Worm (Caenorhabditis elegans) whole organism, mixed stage, embryonic: ENCODE data around the gene C25A8.2.

Source experiments
- M03D4.4 ChIP-seq: sonication (generic microtip); optimal IDR thresholded peaks from 2 replicates; lab custom pipeline; 2017; ENCODE audit warnings: mild to moderate bottlenecking, missing genetic modification characterization, missing compliant biosample characterization
- blmp-1 ChIP-seq: fragments of 150-350 bp; optimal IDR thresholded peaks from 2 replicates; lab custom pipeline; 2014; ENCODE audit warnings: missing biosample characterization, missing genetic modification characterization
- ceh-39 ChIP-seq: fragments of 150-350 bp; optimal IDR thresholded peaks from 2 replicates; lab custom pipeline; 2014; ENCODE audit warnings: missing biosample characterization, missing genetic modification characterization
- ceh-43 ChIP-seq: fragments of 200-800 bp; sonication (Bioruptor generic); optimal IDR thresholded peaks from 2 replicates; lab custom pipeline; 2018; ENCODE audit warnings: mild to moderate bottlenecking, missing genetic modification characterization, moderate library complexity, missing compliant biosample characterization
- ceh-83 ChIP-seq: fragments of 200-800 bp; sonication (Bioruptor generic); optimal IDR thresholded peaks from 2 replicates; lab custom pipeline; 2018; ENCODE audit warnings: mild to moderate bottlenecking, missing genetic modification characterization, missing compliant biosample characterization
- cnd-1 ChIP-seq: fragments of 200-800 bp; sonication (Bioruptor generic); optimal IDR thresholded peaks from 2 replicates; lab custom pipeline; 2018; ENCODE audit warnings: mild to moderate bottlenecking, missing genetic modification characterization, missing compliant biosample characterization
- elt-1 ChIP-seq: sonication (generic microtip); optimal IDR thresholded peaks from 2 replicates; lab custom pipeline; 2017; ENCODE audit warnings: missing genetic modification characterization, mild to moderate bottlenecking, missing compliant biosample characterization, antibody characterized with exemption, moderate library complexity, borderline replicate concordance; ENCODE audit not compliant: insufficient read depth
- elt-3 ChIP-seq: fragments of 150-350 bp; optimal IDR thresholded peaks from 2 replicates; lab custom pipeline; 2014; ENCODE audit warnings: missing biosample characterization, missing genetic modification characterization
- ham-2 ChIP-seq: fragments of 200-800 bp; sonication (Bioruptor generic); optimal IDR thresholded peaks from 2 replicates; lab custom pipeline; 2018; ENCODE audit warnings: mild to moderate bottlenecking, missing genetic modification characterization, missing compliant biosample characterization
- hlh-1 ChIP-seq: fragments of 150-350 bp; optimal IDR thresholded peaks from 2 replicates; lab custom pipeline; 2014; ENCODE audit warnings: missing biosample characterization, missing genetic modification reagents, missing genetic modification characterization
- lin-13 ChIP-seq: fragments of 150-350 bp; optimal IDR thresholded peaks from 2 replicates; lab custom pipeline; 2014; ENCODE audit warnings: missing biosample characterization, missing genetic modification characterization
- lin-32 ChIP-seq: fragments of 200-800 bp; sonication (Bioruptor generic); optimal IDR thresholded peaks from 2 replicates; lab custom pipeline; 2018; ENCODE audit warnings: mild to moderate bottlenecking, missing genetic modification characterization, missing compliant biosample characterization
- mab-5 ChIP-seq: fragments of 150-350 bp; optimal IDR thresholded peaks from 2 replicates; lab custom pipeline; 2014; ENCODE audit warnings: missing biosample characterization, missing genetic modification characterization
- mls-2 ChIP-seq: sonication (generic microtip); optimal IDR thresholded peaks from 2 replicates; lab custom pipeline; 2016; ENCODE audit warnings: mild to moderate bottlenecking, missing genetic modification characterization, moderate library complexity, missing compliant biosample characterization
- nhr-12 ChIP-seq: fragments of 150-350 bp; optimal IDR thresholded peaks from 2 replicates; lab custom pipeline; 2014; ENCODE audit warnings: missing biosample characterization, missing genetic modification characterization
- nhr-2 ChIP-seq: fragments of 150-350 bp; optimal IDR thresholded peaks from 2 replicates; lab custom pipeline; 2014; ENCODE audit warnings: missing biosample characterization, missing genetic modification characterization
- nhr-237 ChIP-seq: fragments of 150-350 bp; optimal IDR thresholded peaks from 2 replicates; lab custom pipeline; 2014; ENCODE audit warnings: missing biosample characterization, missing genetic modification characterization
- nhr-28 ChIP-seq: fragments of 150-350 bp; optimal IDR thresholded peaks from 2 replicates; lab custom pipeline; 2014; ENCODE audit warnings: missing biosample characterization, missing genetic modification characterization
- pha-4 ChIP-seq: fragments of 150-350 bp; optimal IDR thresholded peaks from 2 replicates; lab custom pipeline; 2018; ENCODE audit warnings: missing biosample characterization, missing genetic modification reagents, missing genetic modification characterization
- sem-2 ChIP-seq: fragments of 200-800 bp; sonication (Bioruptor generic); optimal IDR thresholded peaks from 2 replicates; lab custom pipeline; 2018; ENCODE audit warnings: mild to moderate bottlenecking, missing genetic modification characterization, missing compliant biosample characterization
- snpc-4 ChIP-seq: fragments of 150-350 bp; optimal IDR thresholded peaks from 2 replicates; lab custom pipeline; 2014; ENCODE audit warnings: missing biosample characterization, missing genetic modification characterization
- sptf-1 ChIP-seq: sonication (generic microtip); optimal IDR thresholded peaks from 2 replicates; lab custom pipeline; 2017; ENCODE audit warnings: mild to moderate bottlenecking, missing genetic modification characterization, moderate library complexity, missing compliant biosample characterization
- tbx-8 ChIP-seq: fragments of 200-800 bp; sonication (Bioruptor generic); optimal IDR thresholded peaks from 2 replicates; lab custom pipeline; 2018; ENCODE audit warnings: mild to moderate bottlenecking, missing genetic modification characterization, moderate library complexity, missing compliant biosample characterization
- unc-120 ChIP-seq: sonication (generic microtip); optimal IDR thresholded peaks from 2 replicates; lab custom pipeline; 2017; ENCODE audit warnings: missing genetic modification characterization, missing compliant biosample characterization; ENCODE audit not compliant: poor library complexity, severe bottlenecking
- unc-39 ChIP-seq: fragments of 150-350 bp; optimal IDR thresholded peaks from 2 replicates; lab custom pipeline; 2014; ENCODE audit warnings: missing biosample characterization, missing genetic modification characterization
- unc-62 ChIP-seq: fragments of 150-350 bp; optimal IDR thresholded peaks from 2 replicates; lab custom pipeline; 2014; ENCODE audit warnings: missing biosample characterization, missing genetic modification reagents, missing genetic modification characterization
- zip-8 ChIP-seq: fragments of 150-350 bp; optimal IDR thresholded peaks from 2 replicates; lab custom pipeline; 2014; ENCODE audit warnings: missing biosample characterization, missing genetic modification characterization
- ztf-11 ChIP-seq: fragments of 150-350 bp; optimal IDR thresholded peaks from 2 replicates; lab custom pipeline; 2014; ENCODE audit warnings: missing biosample characterization, missing genetic modification characterization

C25A8.2 gene

ce11 chrIV:7045362-7045936, 35.8 kb downstream of the C25A8.2 start:
- no peak for TF ChIP-seq nhr-237
- TF ChIP-seq elt-1 (tag; lab: Kevin White, UChicago): no peak
- no peak for TF ChIP-seq sem-2
- TF ChIP-seq mls-2: no peak
- no peak for TF ChIP-seq nhr-12 (tag; lab: Kevin White, UChicago)
- no peak for TF ChIP-seq tbx-8 (GFP tag; lab: Kevin White, UChicago)
- no peak for TF ChIP-seq lin-13 (tag; lab: Kevin White, UChicago)
- no peak for TF ChIP-seq pha-4 (tag; lab: Kevin White, UChicago)
- no peak for TF ChIP-seq zip-8 (tag; lab: Kevin White, UChicago)
- no peak for TF ChIP-seq unc-62 (GFP tag; lab: Kevin White, UChicago)
- TF ChIP-seq cnd-1 (tag; lab: Kevin White, UChicago): no peak
- TF ChIP-seq ceh-43: no peak
- no peak for TF ChIP-seq hlh-1 (tag; lab: Kevin White, UChicago)
- TF ChIP-seq nhr-28: no peak
- TF ChIP-seq unc-39 (tag; lab: Kevin White, UChicago): no peak
- TF ChIP-seq ceh-39 (tag; lab: Kevin White, UChicago): no peak
- TF ChIP-seq blmp-1: no peak
- no peak for TF ChIP-seq nhr-2 (tag; lab: Kevin White, UChicago)
- TF ChIP-seq ceh-83 (GFP tag; lab: Kevin White, UChicago): no peak
- no peak for TF ChIP-seq ztf-11

ce11 chrIV:7046641-7047361, 37.2 kb downstream of the C25A8.2 start:
- TF ChIP-seq unc-39 (tag; lab: Kevin White, UChicago): no peak
- no peak for TF ChIP-seq mab-5 (tag; lab: Kevin White, UChicago)
- TF ChIP-seq hlh-1 (tag; lab: Kevin White, UChicago): no peak
- TF ChIP-seq nhr-12 (tag; lab: Kevin White, UChicago): no peak
- no peak for TF ChIP-seq mls-2
- TF ChIP-seq ham-2 (GFP tag; lab: Kevin White, UChicago): no peak

ce11 chrIV:7047762-7048178, 38.1 kb downstream of the C25A8.2 start:
- no peak for TF ChIP-seq ham-2 (GFP tag; lab: Kevin White, UChicago)
- TF ChIP-seq elt-3 (tag; lab: Kevin White, UChicago): peak; percentile 69
- TF ChIP-seq unc-120 (tag; lab: Kevin White, UChicago): peak; percentile 1
- TF ChIP-seq ceh-83 (GFP tag; lab: Kevin White, UChicago): no peak
- peak; percentile 16 for TF ChIP-seq unc-62 (GFP tag; lab: Kevin White, UChicago)

- TF ChIP-seq pha-4 (tag; lab: Kevin White, UChicago) (no peak), M03D4.4 (tag; lab: Kevin White, UChicago) (no peak), sem-2 (no peak), unc-62 (GFP tag; lab: Kevin White, UChicago) (no peak), elt-3 (tag; lab: Kevin White, UChicago) (no peak), nhr-2 (tag; lab: Kevin White, UChicago) (no peak), sptf-1 (no peak), snpc-4 (no peak), elt-1 (tag; lab: Kevin White, UChicago) (no peak), ceh-43 (no peak), lin-32 (GFP tag; lab: Kevin White, UChicago) (no peak), zip-8 (tag; lab: Kevin White, UChicago) (no peak)
Measured at ce11 chrIV:7048637-7049245, 39.1 kb downstream of the C25A8.2 start.

ce11 chrIV:7049672-7050206, 40.1 kb downstream of the C25A8.2 start, which contains the start of gene nhr-105:
TSS of gene nhr-105 (plus strand) at chrIV:7050156.
- TF ChIP-seq nhr-12 (tag; lab: Kevin White, UChicago) (no peak), zip-8 (tag; lab: Kevin White, UChicago) (peak; percentile 18)
- TF ChIP-seq, all 35 proteins: peak for 1
